Fruit fly (Drosophila melanogaster) whole organism, embryonic: ENCODE results near the gene CG7916.
A peak's percentile ranks its signal among the peaks of the same experiment; 100 is the strongest.

Experiments used
- Abd-B ChIP-seq: fragments of 200-800 bp; sonication (Bioruptor generic); optimal IDR thresholded peaks from 2 replicates; lab custom pipeline; 2018; ENCODE audit warnings: missing biosample characterization, mild to moderate bottlenecking, missing genetic modification characterization, moderate library complexity
- Blimp-1 ChIP-seq: fragments of 200-800 bp; sonication (Bioruptor generic); optimal IDR thresholded peaks from 3 replicates; lab custom pipeline; 2018; ENCODE audit warnings: missing biosample characterization, missing genetic modification characterization, mild to moderate bottlenecking, moderate library complexity, missing genetic modification reagents
- Bteb2 ChIP-seq: fragments of 200-800 bp; sonication (Bioruptor generic); optimal IDR thresholded peaks from 2 replicates; lab custom pipeline; 2016; ENCODE audit warnings: missing biosample characterization, missing genetic modification characterization
- CG10274 ChIP-seq: fragments of 200-800 bp; sonication (Bioruptor generic); optimal IDR thresholded peaks from 3 replicates; lab custom pipeline; 2017; ENCODE audit warnings: missing biosample characterization, mild to moderate bottlenecking, missing genetic modification characterization
- CG11560 ChIP-seq: fragments of 200-800 bp; sonication (Bioruptor generic); IDR thresholded peaks from 3 replicates; pipeline ENCODE4 v1.3.6; 2022; ENCODE audit warnings: missing biosample characterization, missing genetic modification characterization
- CG12659 ChIP-seq: fragments of 200-800 bp; sonication (Bioruptor generic); optimal IDR thresholded peaks from 3 replicates; lab custom pipeline; 2017; ENCODE audit warnings: mild to moderate bottlenecking, missing biosample characterization, missing genetic modification reagents, missing genetic modification characterization
- CG12744 ChIP-seq: fragments of 200-800 bp; sonication (Bioruptor generic); optimal IDR thresholded peaks from 2 replicates; lab custom pipeline; 2016; ENCODE audit warnings: missing biosample characterization, missing genetic modification characterization
- CG12769 ChIP-seq: fragments of 200-800 bp; sonication (Bioruptor generic); optimal IDR thresholded peaks from 2 replicates; lab custom pipeline; 2019; ENCODE audit warnings: missing biosample characterization, mild to moderate bottlenecking, missing genetic modification characterization, moderate library complexity
- CG13894 ChIP-seq: fragments of 200-800 bp; sonication (Bioruptor generic); optimal IDR thresholded peaks from 3 replicates; lab custom pipeline; 2018; ENCODE audit warnings: missing biosample characterization, mild to moderate bottlenecking, missing genetic modification characterization, moderate library complexity
- CG17186 ChIP-seq: fragments of 200-800 bp; sonication (Bioruptor generic); optimal IDR thresholded peaks from 3 replicates; lab custom pipeline; 2017; ENCODE audit warnings: missing biosample characterization, missing genetic modification reagents, missing genetic modification characterization
- CG2116 ChIP-seq: fragments of 200-800 bp; sonication (Bioruptor generic); optimal IDR thresholded peaks from 3 replicates; lab custom pipeline; 2018; ENCODE audit warnings: missing biosample characterization, mild to moderate bottlenecking, missing genetic modification characterization
- CG2875 ChIP-seq: fragments of 200-800 bp; sonication (Bioruptor generic); optimal IDR thresholded peaks from 2 replicates; lab custom pipeline; 2017; ENCODE audit warnings: missing biosample characterization, mild to moderate bottlenecking, missing genetic modification characterization, missing genetic modification reagents
- CG32532 ChIP-seq: fragments of 200-800 bp; sonication (Bioruptor generic); IDR thresholded peaks from 2 replicates; pipeline ENCODE4 v1.3.6; 2022; ENCODE audit warnings: missing biosample characterization, missing genetic modification characterization
- CG32772 ChIP-seq: fragments of 200-800 bp; sonication (Bioruptor generic); IDR thresholded peaks from 2 replicates; pipeline ENCODE4 v1.3.6; 2022; ENCODE audit warnings: missing biosample characterization, missing genetic modification characterization
- CG42726 ChIP-seq: fragments of 200-800 bp; sonication (Bioruptor generic); IDR thresholded peaks from 2 replicates; pipeline ENCODE4 v1.3.6; 2022; ENCODE audit warnings: missing biosample characterization, missing genetic modification characterization; ENCODE audit not compliant: partially characterized antibody
- CG4404 ChIP-seq: fragments of 200-800 bp; sonication (Bioruptor generic); IDR thresholded peaks from 2 replicates; pipeline ENCODE4 v1.3.6; 2022; ENCODE audit warnings: missing biosample characterization, missing genetic modification characterization
- CG7745 ChIP-seq: fragments of 200-800 bp; sonication (Bioruptor generic); optimal IDR thresholded peaks from 2 replicates; lab custom pipeline; 2018; ENCODE audit warnings: missing biosample characterization, mild to moderate bottlenecking, missing genetic modification characterization, moderate library complexity
- CG7928 ChIP-seq: fragments of 200-800 bp; sonication (Bioruptor generic); optimal IDR thresholded peaks from 2 replicates; lab custom pipeline; 2017; ENCODE audit warnings: missing biosample characterization, mild to moderate bottlenecking, missing genetic modification characterization
- CG8478 ChIP-seq: fragments of >200 bp; optimal IDR thresholded peaks from 2 replicates; lab custom pipeline; 2018
- Chrac-16 ChIP-seq: fragments of 200-800 bp; sonication (Bioruptor generic); optimal IDR thresholded peaks from 3 replicates; lab custom pipeline; 2016; ENCODE audit warnings: missing biosample characterization, missing genetic modification characterization
- Dll ChIP-seq: fragments of 200-800 bp; sonication (Bioruptor generic); IDR thresholded peaks from 4 replicates; pipeline ENCODE4 v1.3.6; 2022; ENCODE audit warnings: missing biosample characterization, missing genetic modification characterization; ENCODE audit not compliant: partially characterized antibody
- HmgD ChIP-seq: fragments of 200-800 bp; sonication (Bioruptor generic); optimal IDR thresholded peaks from 3 replicates; lab custom pipeline; 2016; ENCODE audit warnings: missing biosample characterization, missing genetic modification characterization
- HmgZ ChIP-seq: fragments of 200-800 bp; sonication (Bioruptor generic); optimal IDR thresholded peaks from 2 replicates; lab custom pipeline; 2018; ENCODE audit warnings: missing biosample characterization, mild to moderate bottlenecking, missing genetic modification characterization
- Meics ChIP-seq: fragments of 200-800 bp; sonication (Bioruptor generic); optimal IDR thresholded peaks from 2 replicates; lab custom pipeline; 2017; ENCODE audit warnings: missing biosample characterization, mild to moderate bottlenecking, missing genetic modification characterization
- Pdp1 ChIP-seq, 2 experiments: fragments of 200-800 bp; sonication (Bioruptor generic); optimal IDR thresholded peaks; 3 replicates each; lab custom pipeline; 2016; ENCODE audit warnings: missing biosample characterization in 2 of 2, missing genetic modification characterization in 2 of 2, mild to moderate bottlenecking in 1 of 2, moderate library complexity in 1 of 2
- TFAM ChIP-seq: fragments of 200-800 bp; sonication (Bioruptor generic); optimal IDR thresholded peaks from 2 replicates; lab custom pipeline; 2017; ENCODE audit warnings: missing biosample characterization, missing genetic modification characterization, inconsistent platforms
- cad ChIP-seq: fragments of >200 bp; optimal IDR thresholded peaks from 2 replicates; lab custom pipeline; 2017; ENCODE audit warnings: missing biosample characterization, missing genetic modification characterization
- chif ChIP-seq, 2 experiments: fragments of 200-800 bp; sonication (Bioruptor generic); optimal IDR thresholded peaks; 3 replicates each; lab custom pipeline; 2016; ENCODE audit warnings: missing biosample characterization in 2 of 2, missing genetic modification characterization in 2 of 2
- crol ChIP-seq: fragments of 200-800 bp; sonication (Bioruptor generic); IDR thresholded peaks from 2 replicates; pipeline ENCODE4 v1.3.6; 2022; ENCODE audit warnings: missing biosample characterization, missing genetic modification characterization
- cwo ChIP-seq: fragments of 200-800 bp; sonication (Bioruptor generic); optimal IDR thresholded peaks from 3 replicates; lab custom pipeline; 2017; ENCODE audit warnings: missing biosample characterization, missing genetic modification characterization, mild to moderate bottlenecking, moderate library complexity, missing genetic modification reagents
- dati ChIP-seq: fragments of 200-800 bp; sonication (Bioruptor generic); IDR thresholded peaks from 2 replicates; pipeline ENCODE4 v1.3.6; 2022; ENCODE audit warnings: missing biosample characterization, missing genetic modification characterization
- esg ChIP-seq: fragments of 200-800 bp; sonication (Bioruptor generic); conservative IDR thresholded peaks from 2 replicates; pipeline ENCODE4 v1.3.6; 2022; ENCODE audit warnings: missing biosample characterization, missing genetic modification characterization
- exex ChIP-seq: fragments of 200-800 bp; sonication (Bioruptor generic); optimal IDR thresholded peaks from 4 replicates; lab custom pipeline; 2018; ENCODE audit warnings: missing biosample characterization, mild to moderate bottlenecking, missing genetic modification characterization, moderate library complexity
- gcm2 ChIP-seq: fragments of 200-800 bp; sonication (Bioruptor generic); optimal IDR thresholded peaks from 2 replicates; lab custom pipeline; 2016; ENCODE audit warnings: missing biosample characterization, missing genetic modification characterization
- grn ChIP-seq: fragments of 200-800 bp; sonication (Bioruptor generic); optimal IDR thresholded peaks from 3 replicates; lab custom pipeline; 2017; ENCODE audit warnings: missing biosample characterization, missing genetic modification characterization
- inv ChIP-seq: fragments of 200-800 bp; sonication (Bioruptor generic); IDR thresholded peaks from 2 replicates; pipeline ENCODE4 v1.3.6; 2022; ENCODE audit warnings: missing biosample characterization, missing genetic modification characterization; ENCODE audit not compliant: partially characterized antibody
- lmd ChIP-seq: fragments of 200-800 bp; sonication (Bioruptor generic); IDR thresholded peaks from 2 replicates; pipeline ENCODE4 v1.3.6; 2022; ENCODE audit warnings: missing biosample characterization, missing genetic modification characterization
- onecut ChIP-seq: fragments of 200-800 bp; sonication (Bioruptor generic); IDR thresholded peaks from 2 replicates; pipeline ENCODE4 v1.3.6; 2022; ENCODE audit warnings: missing biosample characterization, missing genetic modification characterization
- pan ChIP-seq, 4 experiments: fragments of >200 bp in 3 of 4; fragments of 200-800 bp in 1 of 4; sonication (Bioruptor generic) in 1 of 4; optimal IDR thresholded peaks in 3 of 4; IDR thresholded peaks in 1 of 4; 2 replicates each; pipeline versions ENCODE4 v1.3.6 to Lab custom; 2017 to 2022; ENCODE audit warnings: missing biosample characterization in 2 of 4, missing genetic modification characterization in 2 of 4, mixed read lengths in 1 of 4
- repo ChIP-seq: fragments of 200-800 bp; sonication (Bioruptor generic); optimal IDR thresholded peaks from 2 replicates; lab custom pipeline; 2016; ENCODE audit warnings: missing biosample characterization, missing genetic modification characterization
- ro ChIP-seq: fragments of 200-800 bp; sonication (Bioruptor generic); IDR thresholded peaks from 2 replicates; pipeline ENCODE4 v1.3.6; 2022; ENCODE audit warnings: missing biosample characterization, missing genetic modification characterization
- sc ChIP-seq, 3 experiments: fragments of >200 bp in 2 of 3; fragments of 200-800 bp in 1 of 3; sonication (Bioruptor generic) in 1 of 3; optimal IDR thresholded peaks; 2 replicates in 2 of 3; 3 replicates in 1 of 3; lab custom pipeline; 2017; ENCODE audit warnings: mild to moderate bottlenecking in 1 of 3, missing biosample characterization in 1 of 3, missing genetic modification characterization in 1 of 3, missing genetic modification reagents in 1 of 3
- sd ChIP-seq: fragments of 200-800 bp; sonication (Bioruptor generic); optimal IDR thresholded peaks from 3 replicates; lab custom pipeline; 2018; ENCODE audit warnings: missing biosample characterization, mild to moderate bottlenecking, missing genetic modification characterization, moderate library complexity
- sima ChIP-seq: fragments of 200-800 bp; sonication (Bioruptor generic); optimal IDR thresholded peaks from 2 replicates; lab custom pipeline; 2016; ENCODE audit warnings: missing biosample characterization, missing genetic modification characterization
- slbo ChIP-seq: fragments of 200-800 bp; sonication (Bioruptor generic); IDR thresholded peaks from 2 replicates; pipeline ENCODE4 v1.3.6; 2022; ENCODE audit warnings: missing biosample characterization, missing genetic modification characterization
- slou ChIP-seq: fragments of 200-800 bp; sonication (Bioruptor generic); optimal IDR thresholded peaks from 3 replicates; lab custom pipeline; 2016; ENCODE audit warnings: missing biosample characterization, missing genetic modification characterization
- sqz ChIP-seq: fragments of 200-800 bp; sonication (Bioruptor generic); optimal IDR thresholded peaks from 3 replicates; lab custom pipeline; 2018; ENCODE audit warnings: missing biosample characterization, mild to moderate bottlenecking, missing genetic modification characterization
- sug ChIP-seq: fragments of 200-800 bp; optimal IDR thresholded peaks from 2 replicates; lab custom pipeline; 2019; ENCODE audit warnings: missing biosample characterization, mild to moderate bottlenecking, missing genetic modification characterization, moderate library complexity
- twi ChIP-seq: fragments of 200-800 bp; optimal IDR thresholded peaks from 2 replicates; lab custom pipeline; 2019; ENCODE audit warnings: missing biosample characterization, mild to moderate bottlenecking, missing genetic modification characterization, moderate library complexity
- z ChIP-seq: fragments of 200-800 bp; sonication (Bioruptor generic); IDR thresholded peaks from 3 replicates; pipeline ENCODE4 v1.3.6; 2022; ENCODE audit warnings: missing biosample characterization, missing genetic modification characterization

The CG7916 gene

DNA sequence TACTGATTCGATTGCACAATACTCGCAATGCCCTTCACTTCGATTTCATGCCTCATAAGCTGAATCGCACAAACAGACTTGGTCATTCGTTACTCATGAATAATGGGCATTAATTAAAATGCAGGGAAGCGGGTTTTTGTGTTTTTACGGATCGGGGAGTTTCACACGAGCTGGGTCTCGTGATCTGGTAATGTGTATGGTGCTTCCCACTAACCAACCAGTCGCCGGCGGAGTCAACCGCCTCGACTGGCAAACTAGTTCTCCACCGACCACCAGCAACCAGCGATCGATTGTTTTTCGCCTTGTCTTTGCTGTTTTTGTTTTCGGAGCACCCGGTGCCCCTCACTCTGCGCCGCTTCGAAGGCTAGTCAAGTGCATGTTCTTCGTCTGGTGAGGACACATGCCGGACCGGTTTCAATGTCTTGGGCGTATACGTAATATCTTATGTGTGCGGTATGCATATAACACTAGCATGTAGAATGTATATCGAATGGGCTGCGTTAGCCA is 41.9 kb upstream of the CG7916 start (continued):
- TF ChIP-seq CG12769 (peak; percentile 74), sc (optimal IDR thresholded peaks at IDR 0.05; lab: Kevin White, UChicago) (no peak), sc (GFP tag; optimal IDR thresholded peaks at IDR 0.05; lab: Kevin White, UChicago) (no peak), CG32772 (no peak), sqz (GFP tag; lab: Kevin White, UChicago) (peak; percentile 50), lmd (GFP tag; lab: Robert Waterston, UW) (no peak), z (GFP tag; lab: Robert Waterston, UW) (no peak), Pdp1 (GFP tag; optimal IDR thresholded peaks at IDR 0.05; lab: Kevin White, UChicago) (peak in 1 of 2 experiments; percentile 56), sima (GFP tag; lab: Kevin White, UChicago) (no peak), CG12659 (GFP tag; lab: Kevin White, UChicago) (no peak), dati (GFP tag; lab: Robert Waterston, UW) (0 out of 2 replicates have a peak, but pooled peaks have one; percentile 22), Blimp-1 (no peak), pan (optimal IDR thresholded peaks at IDR 0.05; lab: Kevin White, UChicago) (no peak), pan (GFP tag; optimal IDR thresholded peaks at IDR 0.05 in 1 of 2, IDR thresholded peaks at IDR 0.05 in 1 of 2) (no peak), crol (GFP tag; lab: Robert Waterston, UW) (peak; percentile 20; the same call in 1 of the 2 replicates), Chrac-16 (no peak), twi (tag; lab: Kevin White, UChicago) (no peak), onecut (peak; percentile 46; the same call in 1 of the 2 replicates), CG13894 (no peak), CG8478 (lab: Kevin White, UChicago) (no peak), slou (GFP tag; lab: Kevin White, UChicago) (no peak), inv (GFP tag; lab: Robert Waterston, UW) (no peak), CG2116 (GFP tag; lab: Kevin White, UChicago) (no peak), CG10274 (peak; percentile 89), CG42726 (GFP tag; lab: Robert Waterston, UW) (no peak)

dm6 chr2L:13805170-13805569 is 41.4 kb upstream of the CG7916 start:
- TF ChIP-seq ro (GFP tag; lab: Robert Waterston, UW) (no peak), CG2875 (GFP tag; lab: Kevin White, UChicago) (no peak), Bteb2 (no peak), sug (tag; lab: Kevin White, UChicago) (peak; percentile 27), sd (tag; lab: Kevin White, UChicago) (no peak), HmgZ (no peak), CG8478 (lab: Kevin White, UChicago) (no peak), CG17186 (GFP tag; lab: Kevin White, UChicago) (no peak), chif (GFP tag; optimal IDR thresholded peaks at IDR 0.05; lab: Kevin White, UChicago) (no peak), CG11560 (tag; lab: Robert Waterston, UW) (no peak), gcm2 (GFP tag; lab: Kevin White, UChicago) (no peak), sc (optimal IDR thresholded peaks at IDR 0.05; lab: Kevin White, UChicago) (no peak), sc (GFP tag; optimal IDR thresholded peaks at IDR 0.05; lab: Kevin White, UChicago) (no peak), cad (GFP tag; lab: Kevin White, UChicago) (no peak), CG12744 (GFP tag; lab: Kevin White, UChicago) (no peak), cwo (peak; percentile 3), TFAM (GFP tag; lab: Kevin White, UChicago) (no peak), slbo (GFP tag; lab: Robert Waterston, UW) (no peak), HmgD (GFP tag; lab: Kevin White, UChicago) (no peak), grn (GFP tag; lab: Kevin White, UChicago) (peak; percentile 25), CG7928 (GFP tag; lab: Kevin White, UChicago) (no peak), CG32532 (GFP tag; lab: Robert Waterston, UW) (no peak), repo (no peak), CG4404 (GFP tag; lab: Robert Waterston, UW) (no peak), esg (GFP tag; lab: Robert Waterston, UW) (no peak), exex (tag; lab: Kevin White, UChicago) (peak; percentile 25), Abd-B (GFP tag; lab: Kevin White, UChicago) (no peak), CG7745 (tag; lab: Kevin White, UChicago) (no peak), Meics (GFP tag; lab: Kevin White, UChicago) (no peak), Dll (GFP tag; lab: Robert Waterston, UW) (no peak)
